Worm (Caenorhabditis elegans): ENCODE measurements around the gene ZC412.3.

Gene ZC412.3

DNA sequence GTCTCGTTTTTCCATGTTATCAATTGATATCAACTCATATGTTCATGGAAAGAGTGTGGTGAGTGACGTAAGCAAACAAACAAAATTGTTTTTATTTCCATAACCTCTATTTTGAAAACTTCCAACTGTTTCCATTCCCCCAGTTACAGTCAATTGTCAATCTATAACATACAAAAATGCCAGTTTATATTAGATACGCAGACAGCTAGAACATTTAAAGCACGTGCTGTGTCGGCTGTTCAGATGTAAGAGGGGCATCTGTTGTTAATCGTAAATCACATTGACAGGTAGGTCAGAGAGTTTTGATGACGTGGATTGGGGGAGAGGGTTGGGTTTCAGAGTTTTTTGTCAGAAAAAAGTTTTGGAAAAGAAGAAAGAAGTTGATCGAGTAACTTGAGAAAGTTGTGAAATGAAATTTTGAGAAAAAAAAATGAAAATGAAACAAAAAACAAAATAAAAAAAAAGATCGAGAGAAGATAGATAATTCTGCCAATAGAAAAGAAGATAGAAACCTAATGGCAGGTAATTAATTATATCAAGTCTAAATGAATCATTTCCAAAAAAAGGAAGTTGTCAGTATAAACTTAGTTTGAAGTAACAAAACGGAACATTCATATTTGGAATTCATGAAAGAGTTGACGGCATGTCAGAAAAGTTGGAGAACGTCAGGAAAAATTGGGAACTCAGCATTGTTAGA, 22.7 kb downstream of the ZC412.3 start (continued):
- TF ChIP-seq fkh-3 (tag; optimal IDR thresholded peaks at IDR 0.05) (no peak), rec-8 (tag; optimal IDR thresholded peaks at IDR 0.05) (no peak), pbrm-1 (GFP tag; IDR thresholded peaks at IDR 0.05) (peak; percentile 72; the same call in 1 of the 2 replicates), snpc-1.3 (tag; optimal IDR thresholded peaks at IDR 0.05; ENCODE audit: insufficient read depth) (no peak), F22D6.2 (tag; optimal IDR thresholded peaks at IDR 0.05) (no peak), hmg-1.2 (GFP tag; IDR thresholded peaks at IDR 0.05) (peak; percentile 47; the same call in 1 of the 2 replicates), tbx-9 (tag; optimal IDR thresholded peaks at IDR 0.05; ENCODE audit: borderline replicate concordance) (no peak), nhr-120 (GFP tag; IDR thresholded peaks at IDR 0.05) (no peak), chd-7 (tag; optimal IDR thresholded peaks at IDR 0.05) (peak; percentile 88), mel-28 (tag; optimal IDR thresholded peaks at IDR 0.05; ENCODE audit: borderline replicate concordance) (no peak), K12H6.12 (tag; optimal IDR thresholded peaks at IDR 0.05) (peak; percentile 33), hmg-20 (GFP tag; IDR thresholded peaks at IDR 0.05) (no peak), B0019.2 (GFP tag; conservative IDR thresholded peaks at IDR 0.05) (no peak), snpc-1.1 (tag; optimal IDR thresholded peaks at IDR 0.05; ENCODE audit: insufficient read depth) (no peak), ets-4 (GFP tag; optimal IDR thresholded peaks at IDR 0.05) (no peak), F52B5.7 (tag; optimal IDR thresholded peaks at IDR 0.05) (peak; percentile 4), ZK185.1 (tag; optimal IDR thresholded peaks at IDR 0.05; ENCODE audit: poor library complexity, severe bottlenecking) (no peak), B0261.1 (tag; optimal IDR thresholded peaks at IDR 0.05) (no peak), ceh-100 (GFP tag; IDR thresholded peaks at IDR 0.05) (no peak), mxl-1 (tag; optimal IDR thresholded peaks at IDR 0.05) (no peak), hrde-1 (tag; optimal IDR thresholded peaks at IDR 0.05; ENCODE audit: borderline replicate concordance) (no peak), Y79H2A.3 (GFP tag; conservative IDR thresholded peaks at IDR 0.05) (no peak), dox-1 (GFP tag; IDR thresholded peaks at IDR 0.05) (peak; percentile 49; the same call in 1 of the 2 replicates), nhr-90 (tag; optimal IDR thresholded peaks at IDR 0.05) (peak; percentile 44), F49E8.2 (tag; optimal IDR thresholded peaks at IDR 0.05; ENCODE audit: insufficient read depth) (no peak), nfya-2 (GFP tag; IDR thresholded peaks at IDR 0.05) (no peak), pha-4 (tag; optimal IDR thresholded peaks at IDR 0.05) (no peak), snpc-4 (GFP tag; optimal IDR thresholded peaks at IDR 0.05) (no peak), snpc-4 (tag; optimal IDR thresholded peaks at IDR 0.05) (peak in 1 of 4 experiments; percentile 47), lin-40 (tag; optimal IDR thresholded peaks at IDR 0.05) (peak; percentile 75), lir-1 (GFP tag; conservative IDR thresholded peaks at IDR 0.05) (no peak; the same call in 1 of the 2 replicates), lin-35 (GFP tag; optimal IDR thresholded peaks at IDR 0.05) (no peak), ekl-4 (GFP tag; IDR thresholded peaks at IDR 0.05) (0 out of 2 replicates have a peak, but pooled peaks have one; percentile 32), Y67H2A.10 (GFP tag; conservative IDR thresholded peaks at IDR 0.05) (no peak), hlh-26 (GFP tag; conservative IDR thresholded peaks at IDR 0.05) (no peak), somi-1 (GFP tag; optimal IDR thresholded peaks at IDR 0.05) (peak; percentile 85), Y53F4B.3 (GFP tag; IDR thresholded peaks at IDR 0.05) (no peak), egl-18 (GFP tag; IDR thresholded peaks at IDR 0.05) (no peak), ztf-6 (GFP tag; IDR thresholded peaks at IDR 0.05) (no peak), B0336.3 (GFP tag; IDR thresholded peaks at IDR 0.05) (peak; percentile 28; the same call in 1 of the 2 replicates), F57C9.4 (tag; optimal IDR thresholded peaks at IDR 0.05) (no peak), egl-44 (GFP tag; IDR thresholded peaks at IDR 0.05) (no peak), F23B12.7 (tag; optimal IDR thresholded peaks at IDR 0.05; ENCODE audit: insufficient read depth) (no peak), hlh-12 (tag; optimal IDR thresholded peaks at IDR 0.05) (no peak), dpl-1 (GFP tag; optimal IDR thresholded peaks at IDR 0.05) (no peak), atf-7 (tag; optimal IDR thresholded peaks at IDR 0.05) (peak; percentile 60)
